Worm (Caenorhabditis elegans): ENCODE results near the gene F09C6.11.

DNA sequence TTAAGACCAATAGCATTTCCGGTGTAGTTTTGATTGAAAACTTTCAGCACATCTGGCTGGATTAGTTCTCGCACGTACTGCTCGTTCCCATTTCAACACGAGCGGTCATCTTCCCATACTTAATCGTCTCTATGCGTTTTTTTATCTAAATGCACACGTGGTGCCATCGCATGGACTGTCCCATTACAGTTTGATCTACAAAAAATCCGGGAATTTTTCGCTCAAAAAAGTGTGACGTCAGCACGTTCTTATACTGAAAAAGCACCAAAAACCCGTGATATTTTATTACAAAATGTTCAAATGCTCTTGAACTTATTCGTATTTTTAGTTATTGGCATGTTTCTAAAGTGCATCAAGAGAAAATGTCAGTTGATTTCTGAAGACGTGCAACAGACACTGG, 39.8 kb upstream of the F09C6.11 start, which contains the start of gene Y102A5C.4:
- TF ChIP-seq zag-1 (tag; optimal IDR thresholded peaks at IDR 0.05) (no peak), lsy-2 (tag; optimal IDR thresholded peaks at IDR 0.05) (no peak), hpl-2 (GFP tag; optimal IDR thresholded peaks at IDR 0.05) (no peak), elt-2 (tag; optimal IDR thresholded peaks at IDR 0.05) (no peak), nhr-77 (tag; optimal IDR thresholded peaks at IDR 0.05) (no peak), ama-1 (optimal IDR thresholded peaks at IDR 0.05) (no peak), nhr-11 (tag; optimal IDR thresholded peaks at IDR 0.05) (no peak), mdl-1 (tag; optimal IDR thresholded peaks at IDR 0.05) (no peak), nhr-12 (tag; optimal IDR thresholded peaks at IDR 0.05) (no peak), elt-3 (tag; optimal IDR thresholded peaks at IDR 0.05) (no peak), lin-39 (tag; optimal IDR thresholded peaks at IDR 0.05) (no peak)
